Worm (Caenorhabditis elegans) whole organism, late embryonic: ENCODE data around the gene C25H3.1.
A peak's percentile ranks its signal among the peaks of the same experiment; 100 is the strongest.

Source experiments
- C38D4.7 ChIP-seq: fragments of 200-800 bp; sonication (Bioruptor generic); optimal IDR thresholded peaks from 2 replicates; lab custom pipeline; 2018; ENCODE audit warnings: mild to moderate bottlenecking, missing genetic modification characterization, moderate library complexity, missing compliant biosample characterization
- K02D7.2 ChIP-seq: sonication (generic microtip); optimal IDR thresholded peaks from 2 replicates; lab custom pipeline; 2017; ENCODE audit warnings: mild to moderate bottlenecking, missing genetic modification characterization, missing compliant biosample characterization
- K09A11.1 ChIP-seq: sonication (generic microtip); optimal IDR thresholded peaks from 2 replicates; lab custom pipeline; 2017; ENCODE audit warnings: antibody characterized with exemption, mild to moderate bottlenecking, missing genetic modification characterization, missing compliant biosample characterization; ENCODE audit not compliant: insufficient read depth
- T23F11.4 ChIP-seq: fragments of 200-800 bp; sonication (Bioruptor generic); optimal IDR thresholded peaks from 2 replicates; lab custom pipeline; 2018; ENCODE audit warnings: mild to moderate bottlenecking, missing genetic modification characterization, missing compliant biosample characterization
- ama-1 ChIP-seq: fragments of 150-350 bp; optimal IDR thresholded peaks from 2 replicates; lab custom pipeline; 2014
- ceh-14 ChIP-seq: sonication (generic microtip); optimal IDR thresholded peaks from 2 replicates; lab custom pipeline; 2016; ENCODE audit warnings: missing genotype, missing genetic modification characterization, missing compliant biosample characterization
- ceh-19 ChIP-seq: fragments of 200-800 bp; sonication (Bioruptor generic); optimal IDR thresholded peaks from 2 replicates; lab custom pipeline; 2018; ENCODE audit warnings: mild to moderate bottlenecking, missing genetic modification characterization, missing compliant biosample characterization
- ceh-2 ChIP-seq: sonication (generic microtip); optimal IDR thresholded peaks from 2 replicates; lab custom pipeline; 2016; ENCODE audit warnings: missing genotype, missing genetic modification characterization, missing compliant biosample characterization
- ceh-31 ChIP-seq: sonication (generic microtip); optimal IDR thresholded peaks from 2 replicates; lab custom pipeline; 2016; ENCODE audit warnings: missing genetic modification characterization, missing compliant biosample characterization
- ceh-34 ChIP-seq: sonication (generic microtip); optimal IDR thresholded peaks from 2 replicates; lab custom pipeline; 2016; ENCODE audit warnings: mild to moderate bottlenecking, missing genetic modification characterization, missing compliant biosample characterization
- ceh-48 ChIP-seq: sonication (generic microtip); optimal IDR thresholded peaks from 2 replicates; lab custom pipeline; 2016; ENCODE audit warnings: missing genetic modification characterization, inconsistent platforms, missing compliant biosample characterization
- ceh-9 ChIP-seq: sonication (generic microtip); optimal IDR thresholded peaks from 2 replicates; lab custom pipeline; 2016; ENCODE audit warnings: mild to moderate bottlenecking, missing genetic modification characterization, inconsistent platforms, missing compliant biosample characterization
- dmd-4 ChIP-seq: sonication (generic microtip); optimal IDR thresholded peaks from 2 replicates; lab custom pipeline; 2016; ENCODE audit warnings: borderline replicate concordance, missing genetic modification characterization, missing compliant biosample characterization
- dve-1 ChIP-seq: sonication (generic microtip); optimal IDR thresholded peaks from 2 replicates; lab custom pipeline; 2017; ENCODE audit warnings: antibody characterized with exemption, mild to moderate bottlenecking, missing genetic modification characterization, missing compliant biosample characterization
- eyg-1 ChIP-seq: sonication (generic microtip); optimal IDR thresholded peaks from 2 replicates; lab custom pipeline; 2016; ENCODE audit warnings: missing genotype, missing genetic modification characterization, missing compliant biosample characterization
- fax-1 ChIP-seq: sonication (generic microtip); optimal IDR thresholded peaks from 2 replicates; lab custom pipeline; 2016; ENCODE audit warnings: missing genotype, missing genetic modification characterization, missing compliant biosample characterization
- hlh-15 ChIP-seq: sonication (generic microtip); optimal IDR thresholded peaks from 2 replicates; lab custom pipeline; 2016; ENCODE audit warnings: missing genetic modification characterization, missing compliant biosample characterization
- hlh-30 ChIP-seq: sonication (generic microtip); optimal IDR thresholded peaks from 2 replicates; lab custom pipeline; 2017; ENCODE audit warnings: antibody characterized with exemption, missing genetic modification characterization, missing compliant biosample characterization; ENCODE audit not compliant: insufficient read depth
- hlh-6 ChIP-seq: sonication (generic microtip); optimal IDR thresholded peaks from 2 replicates; lab custom pipeline; 2016; ENCODE audit warnings: missing genotype, missing genetic modification characterization, missing compliant biosample characterization
- hlh-8 ChIP-seq: sonication (generic microtip); optimal IDR thresholded peaks from 2 replicates; lab custom pipeline; 2016; ENCODE audit warnings: missing genotype, missing genetic modification characterization, missing compliant biosample characterization
- madf-2 ChIP-seq: sonication (generic microtip); optimal IDR thresholded peaks from 2 replicates; lab custom pipeline; 2017; ENCODE audit warnings: missing genetic modification characterization, missing compliant biosample characterization
- mec-3 ChIP-seq: sonication (generic microtip); optimal IDR thresholded peaks from 2 replicates; lab custom pipeline; 2016; ENCODE audit warnings: borderline replicate concordance, missing genetic modification characterization, missing compliant biosample characterization
- odd-2 ChIP-seq: sonication (generic microtip); optimal IDR thresholded peaks from 2 replicates; lab custom pipeline; 2017; ENCODE audit warnings: antibody characterized with exemption, mild to moderate bottlenecking, missing genetic modification characterization, missing compliant biosample characterization
- pag-3 ChIP-seq: sonication (generic microtip); optimal IDR thresholded peaks from 2 replicates; lab custom pipeline; 2016; ENCODE audit warnings: missing compliant biosample characterization, missing genetic modification characterization, borderline replicate concordance
- pha-4 ChIP-seq: fragments of 150-350 bp; optimal IDR thresholded peaks from 2 replicates; lab custom pipeline; 2018; ENCODE audit warnings: missing biosample characterization, missing genetic modification reagents, missing genetic modification characterization
- pqm-1 ChIP-seq: sonication (generic microtip); optimal IDR thresholded peaks from 2 replicates; lab custom pipeline; 2016; ENCODE audit warnings: missing genetic modification characterization, missing compliant biosample characterization
- pros-1 ChIP-seq: fragments of 150-350 bp; optimal IDR thresholded peaks from 2 replicates; lab custom pipeline; 2014; ENCODE audit warnings: missing biosample characterization, missing genetic modification reagents, missing genetic modification characterization
- ref-2 ChIP-seq: sonication (generic microtip); optimal IDR thresholded peaks from 2 replicates; lab custom pipeline; 2016; ENCODE audit warnings: missing genetic modification characterization, missing compliant biosample characterization
- sdc-2 ChIP-seq: sonication (generic microtip); optimal IDR thresholded peaks from 2 replicates; lab custom pipeline; 2016; ENCODE audit warnings: missing genotype, missing genetic modification characterization, missing compliant biosample characterization
- ttx-3 ChIP-seq: sonication (generic microtip); optimal IDR thresholded peaks from 2 replicates; lab custom pipeline; 2016; ENCODE audit warnings: missing genetic modification reagents, missing genetic modification characterization, missing compliant biosample characterization
- unc-3 ChIP-seq, 2 experiments: fragments of 200-800 bp in 1 of 2; sonication (Bioruptor generic) in 1 of 2; sonication (generic microtip) in 1 of 2; conservative IDR thresholded peaks in 1 of 2; optimal IDR thresholded peaks in 1 of 2; 2 replicates each; pipeline versions ENCODE4 v1.3.6 to Lab custom; 2016 to 2022; ENCODE audit warnings: missing compliant biosample characterization in 2 of 2, missing genetic modification characterization in 2 of 2, missing genetic modification reagents in 1 of 2
- unc-42 ChIP-seq: sonication (generic microtip); optimal IDR thresholded peaks from 2 replicates; lab custom pipeline; 2016; ENCODE audit warnings: missing genotype, missing genetic modification characterization, missing compliant biosample characterization
- zip-5 ChIP-seq: sonication (generic microtip); optimal IDR thresholded peaks from 2 replicates; lab custom pipeline; 2016; ENCODE audit warnings: missing genetic modification characterization, missing compliant biosample characterization

The C25H3.1 gene

ce11 chrII:5667540-5667939 is 31.3 kb upstream of the C25H3.1 start:
- TF ChIP-seq hlh-15, result no peak
- TF ChIP-seq madf-2 (tag; lab: Kevin White, UChicago), result no peak
- no peak for TF ChIP-seq K09A11.1
- TF ChIP-seq pqm-1 (tag; lab: Kevin White, UChicago), result no peak
- TF ChIP-seq odd-2 (tag; lab: Kevin White, UChicago), result no peak

DNA sequence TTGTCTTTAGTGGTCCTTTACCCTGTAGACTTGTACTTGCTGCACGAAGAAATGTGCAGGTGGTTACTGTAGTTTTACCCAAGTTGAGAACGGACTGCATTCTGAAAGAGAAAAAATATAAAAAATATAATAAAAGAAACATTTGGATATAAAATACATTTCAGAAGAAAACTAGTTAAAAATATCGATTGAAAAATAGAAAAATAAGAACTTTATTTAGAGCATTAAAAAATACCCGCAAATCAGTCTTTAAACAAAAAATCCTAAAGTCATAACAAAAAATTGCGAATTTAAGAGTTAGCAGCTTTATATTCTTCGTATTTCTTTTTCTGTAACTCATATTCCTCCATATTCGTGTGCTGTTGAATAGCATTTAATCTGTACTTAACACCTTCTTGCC is 30.0 kb upstream of the C25H3.1 start, which contains the start of gene C25H3.7:
Gene C25H3.7 (minus strand): TSS at position 101 of the 400 bp plus-strand sequence.
- TF ChIP-seq sdc-2 (tag; lab: Kevin White, UChicago), result no peak
- TF ChIP-seq pros-1 (tag; lab: Kevin White, UChicago), result no peak
- no peak for TF ChIP-seq dmd-4 (tag; lab: Kevin White, UChicago)
- TF ChIP-seq ref-2 (tag; lab: Kevin White, UChicago), result no peak
- no peak for TF ChIP-seq odd-2 (tag; lab: Kevin White, UChicago)
- TF ChIP-seq ceh-48, result no peak
- TF ChIP-seq, all 69 proteins: peak for 0

DNA sequence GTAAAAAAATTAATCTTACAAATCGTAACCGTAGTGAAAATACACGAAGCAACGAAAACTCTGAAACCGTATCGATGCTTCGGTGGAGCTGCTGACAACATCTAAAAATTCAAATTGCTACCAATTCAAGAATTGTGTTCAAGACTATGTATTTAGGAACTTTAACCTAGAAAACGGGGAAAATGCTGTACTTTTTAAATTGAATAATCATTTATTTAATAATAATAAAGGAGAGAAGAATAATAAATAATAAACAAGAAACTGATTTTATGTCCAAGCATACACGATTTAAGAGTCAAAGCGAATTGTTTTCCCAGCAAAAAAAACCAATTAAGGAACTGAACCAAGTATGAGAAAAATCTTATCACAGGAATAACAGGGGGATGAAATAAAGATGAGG is 29.3 kb upstream of the C25H3.1 start, which contains the start of gene C25H3.17:
Gene C25H3.17 (minus strand): TSS at position 101 of the 400 bp plus-strand sequence.
- TF ChIP-seq ama-1 (no peak), sdc-2 (tag; lab: Kevin White, UChicago) (no peak), ref-2 (tag; lab: Kevin White, UChicago) (no peak), ceh-31 (tag; lab: Kevin White, UChicago) (no peak), T23F11.4 (no peak), ttx-3 (no peak), unc-3 (GFP tag; conservative IDR thresholded peaks at IDR 0.05; lab: Robert Waterston, UW) (no peak), unc-3 (tag; optimal IDR thresholded peaks at IDR 0.05; lab: Kevin White, UChicago) (no peak)

ce11 chrII:5680703-5681102 is 18.2 kb upstream of the C25H3.1 start, which contains the start of gene flp-27:
TSS of gene flp-27 (plus strand) at chrII:5681003.
- TF ChIP-seq T23F11.4, result no peak
- TF ChIP-seq ceh-19 (GFP tag; lab: Kevin White, UChicago), result no peak
- TF ChIP-seq hlh-8, result no peak
- TF ChIP-seq fax-1 (tag; lab: Kevin White, UChicago), result no peak
- no peak for TF ChIP-seq ceh-34
- TF ChIP-seq dve-1 (tag; lab: Kevin White, UChicago), result no peak
- no peak for TF ChIP-seq hlh-30 (tag; lab: Kevin White, UChicago)
- TF ChIP-seq pqm-1 (tag; lab: Kevin White, UChicago), result no peak
- no peak for TF ChIP-seq zip-5 (tag; lab: Kevin White, UChicago)
- no peak for TF ChIP-seq unc-42

DNA sequence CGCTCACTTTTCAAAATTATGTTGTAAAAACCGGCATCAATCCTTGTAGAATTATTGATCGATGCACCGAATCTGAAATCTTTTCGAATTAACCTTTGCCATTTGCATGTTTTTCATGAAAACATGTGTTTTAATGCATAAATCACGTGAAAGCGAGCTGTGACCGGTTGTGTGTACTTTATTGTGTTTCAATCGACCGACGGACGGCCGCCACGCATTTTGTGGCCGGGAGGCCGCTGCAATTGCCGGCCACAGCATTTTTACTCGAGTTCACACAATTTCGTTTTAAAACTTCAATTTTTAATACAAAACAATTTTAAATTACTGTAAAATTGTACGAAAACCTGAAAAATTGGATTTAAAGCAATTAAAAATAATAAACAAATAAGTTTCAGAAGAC is 9.9 kb upstream of the C25H3.1 start, which contains the start of gene C25H3.11:
Gene C25H3.11 (minus strand): TSS at position 82 of the 400 bp plus-strand sequence.
- TF ChIP-seq ceh-9 (tag; lab: Kevin White, UChicago) (no peak), ceh-34 (no peak), pros-1 (tag; lab: Kevin White, UChicago) (no peak), ceh-2 (tag; lab: Kevin White, UChicago) (peak; percentile 35), eyg-1 (no peak), sdc-2 (tag; lab: Kevin White, UChicago) (no peak), hlh-30 (tag; lab: Kevin White, UChicago) (peak; percentile 55), ref-2 (tag; lab: Kevin White, UChicago) (no peak), C38D4.7 (GFP tag; lab: Kevin White, UChicago) (no peak), pag-3 (tag; lab: Kevin White, UChicago) (no peak), ama-1 (peak; percentile 5), ceh-14 (no peak), K09A11.1 (no peak), pha-4 (tag; lab: Kevin White, UChicago) (no peak), ceh-31 (tag; lab: Kevin White, UChicago) (no peak), K02D7.2 (no peak), mec-3 (no peak), hlh-6 (tag; lab: Kevin White, UChicago) (no peak)
